Worm (Caenorhabditis elegans) whole organism, L4 larva: Measurements from ENCODE around the gene C17B7.15.

Experiments used
- F44E2.7 ChIP-seq: fragments of 200-800 bp; sonication (Bioruptor generic); IDR thresholded peaks from 2 replicates; pipeline ENCODE4 v2.1.2; 2022; ENCODE audit warnings: missing genetic modification characterization, missing compliant biosample characterization
- F49E8.2 ChIP-seq: sonication (generic microtip); optimal IDR thresholded peaks from 2 replicates; lab custom pipeline; 2016; ENCODE audit warnings: missing compliant biosample characterization, mild to moderate bottlenecking, missing genetic modification characterization, borderline replicate concordance
- T20F7.1 ChIP-seq: fragments of 200-800 bp; sonication (Bioruptor generic); optimal IDR thresholded peaks from 2 replicates; lab custom pipeline; 2018; ENCODE audit warnings: mild to moderate bottlenecking, missing genetic modification characterization, missing compliant biosample characterization
- aha-1 ChIP-seq: fragments of 150-350 bp; peaks from one replicate; lab custom pipeline; 2014; ENCODE audit warnings: missing biosample characterization, missing genetic modification characterization
- ceh-28 ChIP-seq: fragments of 150-350 bp; optimal IDR thresholded peaks from 2 replicates; lab custom pipeline; 2014; ENCODE audit warnings: missing biosample characterization, missing genetic modification reagents, missing genetic modification characterization
- ceh-44 ChIP-seq: fragments of 200-800 bp; sonication (Bioruptor generic); IDR thresholded peaks from 2 replicates; pipeline ENCODE4 v1.3.6; 2022; ENCODE audit warnings: missing genetic modification reagents, missing genetic modification characterization, missing compliant biosample characterization
- ceh-62 ChIP-seq: sonication (generic microtip); optimal IDR thresholded peaks from 2 replicates; lab custom pipeline; 2017; ENCODE audit warnings: missing biosample characterization, missing genetic modification characterization
- daf-12 ChIP-seq: fragments of 150-350 bp; optimal IDR thresholded peaks from 2 replicates; lab custom pipeline; 2014; ENCODE audit warnings: missing biosample characterization, missing genetic modification reagents, missing genetic modification characterization
- daf-16 ChIP-seq, 3 experiments: sonication (generic microtip); optimal IDR thresholded peaks; 2 replicates each; lab custom pipeline; 2016 to 2017; ENCODE audit warnings: missing genetic modification characterization in 3 of 3, missing genetic modification reagents in 3 of 3, mild to moderate bottlenecking in 2 of 3, missing compliant biosample characterization in 2 of 3, missing biosample characterization in 1 of 3, moderate library complexity in 1 of 3
- dmd-6 ChIP-seq: fragments of 200-800 bp; sonication (Bioruptor generic); IDR thresholded peaks from 2 replicates; pipeline ENCODE4 v1.3.6; 2022; ENCODE audit warnings: missing genetic modification reagents, missing genetic modification characterization, missing compliant biosample characterization
- dmd-9 ChIP-seq: fragments of 200-800 bp; sonication (Bioruptor generic); IDR thresholded peaks from 2 replicates; pipeline ENCODE4 v1.3.6; 2022; ENCODE audit warnings: missing genetic modification reagents, missing genetic modification characterization, missing compliant biosample characterization
- egl-27 ChIP-seq: sonication (generic microtip); optimal IDR thresholded peaks from 3 replicates; lab custom pipeline; 2017; ENCODE audit warnings: missing biosample characterization, missing genetic modification reagents, missing genetic modification characterization
- jun-1 ChIP-seq: fragments of 150-350 bp; optimal IDR thresholded peaks from 2 replicates; lab custom pipeline; 2014; ENCODE audit warnings: missing biosample characterization, missing genetic modification reagents, missing genetic modification characterization
- lin-1 ChIP-seq: fragments of 200-800 bp; sonication (Bioruptor generic); IDR thresholded peaks from 2 replicates; pipeline ENCODE4 v1.3.6; 2022; ENCODE audit warnings: missing genetic modification reagents, missing genetic modification characterization, missing compliant biosample characterization
- lin-15B ChIP-seq: fragments of 150-350 bp; sonication (generic microtip); optimal IDR thresholded peaks from 3 replicates; lab custom pipeline; 2014; ENCODE audit warnings: missing biosample characterization, missing genetic modification characterization
- lin-38 ChIP-seq: fragments of 200-800 bp; sonication (Bioruptor generic); IDR thresholded peaks from 2 replicates; pipeline ENCODE4 v1.3.6; 2022; ENCODE audit warnings: missing genetic modification reagents, missing genetic modification characterization, missing compliant biosample characterization
- lin-39 ChIP-seq: fragments of 150-350 bp; optimal IDR thresholded peaks from 2 replicates; lab custom pipeline; 2014; ENCODE audit warnings: missing biosample characterization, missing genetic modification reagents, missing genetic modification characterization
- madf-9 ChIP-seq: fragments of 200-800 bp; sonication (Bioruptor generic); conservative IDR thresholded peaks from 2 replicates; pipeline ENCODE4 v1.3.6; 2022; ENCODE audit warnings: missing genetic modification reagents, missing genetic modification characterization, missing compliant biosample characterization
- mdt-29 ChIP-seq: fragments of 200-800 bp; sonication (Bioruptor generic); IDR thresholded peaks from 2 replicates; pipeline ENCODE4 v1.3.6; 2022; ENCODE audit warnings: missing genetic modification reagents, missing genetic modification characterization, missing compliant biosample characterization
- mes-2 ChIP-seq: sonication (generic microtip); optimal IDR thresholded peaks from 2 replicates; lab custom pipeline; 2016; ENCODE audit warnings: missing genotype, mild to moderate bottlenecking, missing genetic modification characterization, missing compliant biosample characterization; ENCODE audit not compliant: poor library complexity, severe bottlenecking
- mxl-3 ChIP-seq: fragments of 200-800 bp; sonication (Bioruptor generic); optimal IDR thresholded peaks from 2 replicates; lab custom pipeline; 2018; ENCODE audit warnings: mild to moderate bottlenecking, missing genetic modification characterization, missing compliant biosample characterization
- nhr-11 ChIP-seq: fragments of 150-350 bp; optimal IDR thresholded peaks from 2 replicates; lab custom pipeline; 2014; ENCODE audit warnings: missing biosample characterization, missing genetic modification characterization
- nhr-111 ChIP-seq: fragments of 200-800 bp; sonication (Bioruptor generic); optimal IDR thresholded peaks from 2 replicates; lab custom pipeline; 2018; ENCODE audit warnings: mild to moderate bottlenecking, missing genetic modification characterization, missing compliant biosample characterization
- nhr-25 ChIP-seq: sonication (generic microtip); optimal IDR thresholded peaks from 2 replicates; lab custom pipeline; 2017; ENCODE audit warnings: missing genetic modification characterization, mild to moderate bottlenecking, missing compliant biosample characterization, antibody characterized with exemption, moderate library complexity, borderline replicate concordance; ENCODE audit not compliant: insufficient read depth
- nhr-28 ChIP-seq: fragments of 150-350 bp; optimal IDR thresholded peaks from 2 replicates; lab custom pipeline; 2014; ENCODE audit warnings: missing biosample characterization, missing genetic modification characterization
- set-16 ChIP-seq: fragments of 200-800 bp; sonication (Bioruptor generic); IDR thresholded peaks from 2 replicates; pipeline ENCODE4 v1.3.6; 2022; ENCODE audit warnings: missing genetic modification reagents, missing genetic modification characterization, missing compliant biosample characterization
- snpc-1.2 ChIP-seq: fragments of 200-800 bp; sonication (Bioruptor generic); IDR thresholded peaks from 2 replicates; pipeline ENCODE4 v1.3.6; 2022; ENCODE audit warnings: missing genetic modification reagents, missing genetic modification characterization, missing compliant biosample characterization
- tag-97 ChIP-seq: fragments of 200-800 bp; sonication (Bioruptor generic); IDR thresholded peaks from 2 replicates; pipeline ENCODE4 v1.3.6; 2022; ENCODE audit warnings: missing genetic modification characterization, missing compliant biosample characterization
- tra-1 ChIP-seq: fragments of 200-800 bp; sonication (Bioruptor generic); IDR thresholded peaks from 2 replicates; pipeline ENCODE4 v1.3.6; 2022; ENCODE audit warnings: missing genetic modification reagents, missing genetic modification characterization, missing compliant biosample characterization
- unc-39 ChIP-seq: sonication (generic microtip); optimal IDR thresholded peaks from 2 replicates; lab custom pipeline; 2017; ENCODE audit warnings: missing biosample characterization, missing genetic modification characterization
- zfp-2 ChIP-seq: sonication (generic microtip); optimal IDR thresholded peaks from 2 replicates; lab custom pipeline; 2016; ENCODE audit warnings: mild to moderate bottlenecking, missing genetic modification characterization, missing compliant biosample characterization
- zip-11 ChIP-seq: fragments of 200-800 bp; sonication (Bioruptor generic); IDR thresholded peaks from 2 replicates; pipeline ENCODE4 v1.3.6; 2022; ENCODE audit warnings: missing genetic modification characterization, missing compliant biosample characterization
- zip-2 ChIP-seq: fragments of 150-350 bp; optimal IDR thresholded peaks from 2 replicates; lab custom pipeline; 2014; ENCODE audit warnings: missing biosample characterization, missing genetic modification characterization

C17B7.15 gene

DNA sequence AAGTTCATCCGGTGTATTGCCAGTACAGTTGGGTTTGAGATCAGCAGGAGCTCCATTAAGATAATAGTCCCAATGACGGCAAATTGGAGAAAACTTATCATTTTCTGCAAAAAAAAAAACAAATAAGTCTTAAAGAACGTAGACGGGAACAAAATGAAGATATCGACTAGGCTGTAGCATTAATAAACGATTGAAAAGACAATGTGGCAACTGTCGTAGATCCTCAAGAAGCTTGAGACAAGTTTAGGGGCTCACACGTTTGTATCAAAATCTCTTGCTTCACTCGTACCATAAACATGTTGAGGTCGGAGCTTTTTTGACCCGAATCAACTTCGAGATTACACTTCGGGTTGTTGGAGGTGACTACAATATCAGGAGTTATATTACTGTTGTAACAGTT is 30.0 kb upstream of the C17B7.15 start, which contains the start of gene F35F10.14 (continued):
- TF ChIP-seq nhr-25 (tag; lab: Kevin White, UChicago): no peak
- no peak for TF ChIP-seq jun-1 (tag; lab: Kevin White, UChicago)
- TF ChIP-seq, all 104 proteins: peak for 0

ce11 chrV:3320432-3320831 is 29.5 kb upstream of the C17B7.15 start, which contains the start of gene C17B7.14:
Gene C17B7.14 (minus strand): TSS chrV:3320532.
- TF ChIP-seq daf-12 (tag; lab: Kevin White, UChicago): no peak

- TF ChIP-seq nhr-111: no peak
- no peak for TF ChIP-seq nhr-11 (tag; lab: Kevin White, UChicago)
- peak; percentile 31 for TF ChIP-seq aha-1 (tag; lab: Kevin White, UChicago)
- TF ChIP-seq lin-38: no peak
- no peak for TF ChIP-seq zip-2 (tag; lab: Kevin White, UChicago)
- no peak for TF ChIP-seq mes-2 (tag; lab: Kevin White, UChicago)
- no peak for TF ChIP-seq snpc-1.2 (GFP tag; lab: Robert Waterston, UW)
These were observed 25.8 kb upstream of the C17B7.15 start, which contains the start of gene C17B7.8 for ce11 chrV:3324178-3324577. Gene C17B7.8 (minus strand): TSS chrV:3324278.

DNA sequence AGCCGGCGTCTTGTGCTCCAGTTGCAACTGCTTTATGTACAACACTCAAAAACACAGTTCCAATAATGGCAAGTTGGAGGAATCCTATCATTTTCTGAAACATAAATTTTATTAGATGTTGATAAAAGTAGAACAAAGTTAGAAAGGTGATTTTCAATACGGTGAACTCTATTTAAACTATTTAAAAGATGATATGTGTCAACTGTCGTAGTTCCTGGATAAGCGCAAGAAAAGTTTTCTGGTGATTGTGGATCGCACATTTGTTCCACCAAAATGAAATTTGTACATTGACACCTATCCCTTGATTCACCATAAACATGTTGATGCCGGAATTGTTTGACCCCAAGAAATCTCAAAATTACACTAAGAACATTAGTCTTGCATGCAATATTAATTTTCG is 18.0 kb upstream of the C17B7.15 start, which contains the start of gene C17B7.9:
Gene C17B7.9, minus strand, starts transcription at position 101 of the 400 bp plus-strand sequence.
- TF ChIP-seq nhr-28 (no peak), F49E8.2 (tag; lab: Kevin White, UChicago) (no peak), lin-1 (GFP tag; lab: Robert Waterston, UW) (no peak), F44E2.7 (GFP tag; lab: Robert Waterston, UW) (no peak)

DNA sequence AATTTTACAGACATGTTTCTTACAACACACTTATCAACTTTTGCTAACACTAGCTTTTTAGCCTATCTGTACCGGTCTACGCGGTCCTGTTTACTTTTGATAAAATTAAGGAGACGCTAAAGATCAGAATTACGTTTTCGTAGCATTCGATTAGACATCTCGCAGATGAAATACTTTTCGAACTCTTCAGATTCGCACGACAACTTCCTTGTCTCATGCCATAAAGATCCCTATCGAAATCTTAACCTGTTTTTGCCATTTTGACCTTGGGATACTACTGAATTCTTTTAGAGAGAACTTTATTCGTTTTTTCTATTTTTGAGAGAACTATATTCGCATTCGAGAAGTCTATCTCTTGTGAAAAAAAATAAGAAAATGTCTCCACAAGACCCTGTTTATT is 16.6 kb upstream of the C17B7.15 start, which contains the start of gene C17B7.5:
Gene C17B7.5, plus strand, starts transcription at position 301 of the 400 bp plus-strand sequence.
- TF ChIP-seq mxl-3 (GFP tag; lab: Kevin White, UChicago) (no peak), lin-39 (tag; lab: Kevin White, UChicago) (no peak), zip-11 (GFP tag; lab: Robert Waterston, UW) (no peak), egl-27 (tag; lab: Kevin White, UChicago) (no peak), mdt-29 (GFP tag; lab: Robert Waterston, UW) (no peak), lin-15B (tag; lab: Kevin White, UChicago) (no peak), dmd-6 (no peak), daf-16 (GFP tag; optimal IDR thresholded peaks at IDR 0.05; lab: Kevin White, UChicago) (no peak), daf-16 (tag; optimal IDR thresholded peaks at IDR 0.05; lab: Kevin White, UChicago) (no peak), zfp-2 (tag; lab: Kevin White, UChicago) (no peak), madf-9 (no peak), ceh-28 (no peak), T20F7.1 (no peak), tra-1 (no peak)

DNA sequence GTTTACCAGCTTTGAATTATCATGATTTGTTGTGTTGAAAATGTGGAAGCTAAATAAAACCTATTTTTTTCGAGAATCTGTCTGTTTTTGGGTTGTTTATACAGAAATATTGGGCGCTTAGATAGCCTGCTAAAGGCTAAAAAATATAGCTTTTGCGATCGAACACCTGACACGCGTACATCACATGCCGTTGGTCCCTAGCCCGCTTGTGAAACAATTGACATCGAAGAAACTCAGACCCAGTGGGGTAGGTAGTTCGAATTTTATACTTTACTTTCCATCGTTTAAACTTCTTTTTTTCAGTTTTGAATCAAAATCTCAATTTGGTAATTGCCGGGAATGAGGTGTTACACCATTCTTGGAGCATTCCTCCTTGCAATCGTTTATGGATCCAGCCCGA is 11.0 kb upstream of the C17B7.15 start, which contains the start of gene C17B7.4:
Gene C17B7.4, plus strand, starts transcription at position 301 of the 400 bp plus-strand sequence.
- TF ChIP-seq T20F7.1: no peak
- TF ChIP-seq zfp-2 (tag; lab: Kevin White, UChicago): no peak
- no peak for TF ChIP-seq dmd-9
- TF ChIP-seq lin-38: no peak
- no peak for TF ChIP-seq nhr-11 (tag; lab: Kevin White, UChicago)
- TF ChIP-seq unc-39 (tag; lab: Kevin White, UChicago): no peak
- no peak for TF ChIP-seq ceh-62 (tag; lab: Kevin White, UChicago)
- no peak for TF ChIP-seq set-16 (GFP tag; lab: Robert Waterston, UW)
- TF ChIP-seq ceh-44 (GFP tag; lab: Robert Waterston, UW): no peak
- TF ChIP-seq tag-97 (GFP tag; lab: Robert Waterston, UW): no peak
